Worm (Caenorhabditis elegans): ENCODE measurements around the gene T14B4.20.

- TF ChIP-seq tbx-37 (GFP tag; conservative IDR thresholded peaks at IDR 0.05): no peak
- TF ChIP-seq tbx-11 (GFP tag; IDR thresholded peaks at IDR 0.05): no peak
- TF ChIP-seq sea-1 (GFP tag; conservative IDR thresholded peaks at IDR 0.05): no peak
- TF ChIP-seq ceh-36 (tag; optimal IDR thresholded peaks at IDR 0.05): no peak
Observed at ce11 chrII:6683663-6684285, 32.9 kb upstream of the T14B4.20 start, which contains the start of gene gyf-1.

Data from whole organism, early embryonic.